Fruit fly (Drosophila melanogaster) S2 (cell line): ENCODE measurements around the gene CG33093.

Source experiments
- CG8478 ChIP-seq: fragments of >200 bp; optimal IDR thresholded peaks from 2 replicates; lab custom pipeline; 2018
- CTCF ChIP-seq, 2 experiments: fragments of >200 bp; optimal IDR thresholded peaks; 2 replicates each; lab custom pipeline; 2018

Gene CG33093

dm6 chr3R:22491088-22491879, 40.4 kb downstream of the CG33093 start, which contains the start of the genes CCT1 and tHMG1:
TSS of gene CCT1 (minus strand) at chr3R:22491439.
TSS of gene tHMG1 (plus strand) at chr3R:22491829.
- no peak for TF ChIP-seq CG8478 (lab: Kevin White, UChicago)
- no peak for TF ChIP-seq CTCF (optimal IDR thresholded peaks at IDR 0.05; lab: Kevin White, UChicago)

dm6 chr3R:22488855-22489254, 42.9 kb downstream of the CG33093 start, which contains the start of gene CG5376:
TSS of gene CG5376 (minus strand) at chr3R:22488955.
- TF ChIP-seq CTCF (optimal IDR thresholded peaks at IDR 0.05; lab: Kevin White, UChicago) (no peak), CG8478 (lab: Kevin White, UChicago) (no peak)

- TF ChIP-seq CTCF (optimal IDR thresholded peaks at IDR 0.05; lab: Kevin White, UChicago) (peak in 1 of 2 experiments; percentile 41), CG8478 (lab: Kevin White, UChicago) (no peak)
Observed at dm6 chr3R:22487037-22487492, 44.7 kb downstream of the CG33093 start, which contains the start of gene Pfdn5. TSS of gene Pfdn5 (plus strand) at chr3R:22487039.

dm6 chr3R:22483537-22483936, 48.2 kb downstream of the CG33093 start:
- TF ChIP-seq CG8478 (lab: Kevin White, UChicago) (no peak), CTCF (optimal IDR thresholded peaks at IDR 0.05; lab: Kevin White, UChicago) (no peak)
